Fruit fly (Drosophila melanogaster): ENCODE results near the gene ATPsynCF6.

The ATPsynCF6 gene

dm6 chr3R:23334866-23335265 is 21.0 kb downstream of the ATPsynCF6 start (continued):
- TF ChIP-seq shn (GFP tag; optimal IDR thresholded peaks at IDR 0.05) (no peak), Dfd (GFP tag; optimal IDR thresholded peaks at IDR 0.05) (no peak), ci (GFP tag; IDR thresholded peaks at IDR 0.05) (0 out of 3 replicates have a peak, but pooled peaks have one; percentile 25), CG10366 (GFP tag; IDR thresholded peaks at IDR 0.05) (peak; percentile 16; the same call in 1 of the 2 replicates), Bgb (GFP tag; IDR thresholded peaks at IDR 0.05; ENCODE audit: partially characterized antibody) (no peak), Neu2 (GFP tag; optimal IDR thresholded peaks at IDR 0.05; ENCODE audit: borderline replicate concordance) (no peak), CG13424 (tag; optimal IDR thresholded peaks at IDR 0.05) (peak; percentile 31), CG17186 (GFP tag; optimal IDR thresholded peaks at IDR 0.05) (no peak), seq (GFP tag; IDR thresholded peaks at IDR 0.05) (peak; percentile 58), grn (GFP tag; optimal IDR thresholded peaks at IDR 0.05) (no peak), CG14050 (GFP tag; IDR thresholded peaks at IDR 0.05) (peak; percentile 41; the same call in 1 of the 3 replicates), wor (GFP tag; IDR thresholded peaks at IDR 0.05) (no peak), Xbp1 (GFP tag; optimal IDR thresholded peaks at IDR 0.05) (peak; percentile 35), chm (GFP tag; IDR thresholded peaks at IDR 0.05) (no peak), Stat92E (GFP tag; optimal IDR thresholded peaks at IDR 0.05) (no peak), CG12942 (GFP tag; optimal IDR thresholded peaks at IDR 0.05) (no peak), CG16863 (GFP tag; optimal IDR thresholded peaks at IDR 0.05) (no peak), pita (GFP tag; optimal IDR thresholded peaks at IDR 0.05) (no peak), emc (GFP tag; optimal IDR thresholded peaks at IDR 0.05) (no peak), sim (GFP tag; IDR thresholded peaks at IDR 0.05) (no peak), CG2712 (tag; optimal IDR thresholded peaks at IDR 0.05) (peak; percentile 46), CG18764 (GFP tag; optimal IDR thresholded peaks at IDR 0.05) (no peak), Hr78 (GFP tag; optimal IDR thresholded peaks at IDR 0.05) (no peak), Tbp (GFP tag; optimal IDR thresholded peaks at IDR 0.05) (no peak), CG4328 (GFP tag; optimal IDR thresholded peaks at IDR 0.05) (no peak), Kr (GFP tag; optimal IDR thresholded peaks at IDR 0.05) (no peak), CG8924 (tag; optimal IDR thresholded peaks at IDR 0.05) (peak; percentile 8), phol (tag; optimal IDR thresholded peaks at IDR 0.05) (peak; percentile 45), Oli (tag; optimal IDR thresholded peaks at IDR 0.05) (peak; percentile 8), Asciz (GFP tag; optimal IDR thresholded peaks at IDR 0.05) (peak; percentile 20), CG10959 (GFP tag; IDR thresholded peaks at IDR 0.05) (no peak), CG11456 (GFP tag; IDR thresholded peaks at IDR 0.05) (0 out of 3 replicates have a peak, but pooled peaks have one; percentile 58), prd (optimal IDR thresholded peaks at IDR 0.05) (no peak), prd (GFP tag; IDR thresholded peaks at IDR 0.05) (peak; percentile 55; the same call in 2 of the 3 replicates), CG3726 (GFP tag; IDR thresholded peaks at IDR 0.05) (no peak), Ravus (GFP tag; IDR thresholded peaks at IDR 0.05) (no peak; the same call in 1 of the 2 replicates), CG1832 (GFP tag; optimal IDR thresholded peaks at IDR 0.05) (no peak), CG4360 (GFP tag; IDR thresholded peaks at IDR 0.05) (no peak), Hr3 (GFP tag; optimal IDR thresholded peaks at IDR 0.05) (peak; percentile 21), Ets65A (GFP tag) (no peak), CG4707 (GFP tag; optimal IDR thresholded peaks at IDR 0.05) (no peak), wek (GFP tag; optimal IDR thresholded peaks at IDR 0.05) (no peak), tgo (GFP tag; IDR thresholded peaks at IDR 0.05) (peak; percentile 41; the same call in 2 of the 3 replicates), Fer2 (tag; optimal IDR thresholded peaks at IDR 0.05) (no peak), CG31224 (GFP tag; IDR thresholded peaks at IDR 0.05) (0 out of 2 replicates have a peak, but pooled peaks have one; percentile 43), Sox102F (GFP tag; optimal IDR thresholded peaks at IDR 0.05) (peak; percentile 37), CG13894 (tag; optimal IDR thresholded peaks at IDR 0.05) (peak; percentile 5), ssp (GFP tag; IDR thresholded peaks at IDR 0.05) (0 out of 2 replicates have a peak, but pooled peaks have one; percentile 22), Dad (GFP tag; optimal IDR thresholded peaks at IDR 0.05) (no peak), CG18011 (GFP tag; optimal IDR thresholded peaks at IDR 0.05) (no peak), HHEX (GFP tag; optimal IDR thresholded peaks at IDR 0.05) (peak; percentile 47)

All from whole organism, embryonic.